Fruit fly (Drosophila melanogaster): ENCODE data around the gene SLIRP1.

The SLIRP1 gene

DNA sequence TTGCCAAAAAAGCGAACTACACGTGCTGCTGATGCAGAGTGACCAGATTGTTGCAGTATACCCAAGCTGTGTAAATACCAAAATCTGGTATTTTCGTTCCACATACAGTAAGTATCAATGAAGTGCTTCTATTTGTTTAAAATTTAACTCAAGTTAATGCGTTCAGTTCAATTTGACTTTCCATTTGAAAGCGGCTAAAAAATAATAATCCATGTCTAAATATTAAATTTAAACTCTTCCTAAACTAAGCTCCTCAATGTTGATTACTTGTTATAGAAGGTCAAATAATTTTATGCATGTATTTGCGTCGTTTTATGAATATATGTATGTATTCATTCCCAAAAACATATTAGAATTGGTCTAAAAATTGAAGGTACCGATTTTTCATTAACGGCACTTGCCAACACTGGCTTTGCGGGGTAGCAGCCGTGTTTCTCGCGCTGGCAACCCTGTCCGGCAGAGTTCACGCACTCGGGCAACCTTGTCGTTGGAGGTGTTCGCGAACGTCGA lies 30.8 kb upstream of the SLIRP1 start, which contains the start of the genes peng and sol (continued):
- TF ChIP-seq CG6813 (GFP tag; optimal IDR thresholded peaks at IDR 0.05) = peak; percentile 30
- peak; percentile 49 for TF ChIP-seq CG1233 (GFP tag; optimal IDR thresholded peaks at IDR 0.05)
- peak; percentile 55 for TF ChIP-seq CG10979 (tag; optimal IDR thresholded peaks at IDR 0.05)
- TF ChIP-seq row (GFP tag; IDR thresholded peaks at IDR 0.05) = peak; percentile 87
- peak; percentile 73 for TF ChIP-seq CG14441 (GFP tag; IDR thresholded peaks at IDR 0.05)
- TF ChIP-seq ab (GFP tag; optimal IDR thresholded peaks at IDR 0.05) = peak; percentile 15
- TF ChIP-seq unc-4 (GFP tag; IDR thresholded peaks at IDR 0.05; ENCODE audit: partially characterized antibody) = no peak
- TF ChIP-seq CG15011 (GFP tag; optimal IDR thresholded peaks at IDR 0.05) = no peak
- TF ChIP-seq Dp (GFP tag; optimal IDR thresholded peaks at IDR 0.05) = no peak
- peak; percentile 57 for TF ChIP-seq CG9609 (GFP tag; optimal IDR thresholded peaks at IDR 0.05)
- no peak for TF ChIP-seq kah (GFP tag; optimal IDR thresholded peaks at IDR 0.05)
- peak; percentile 44 for TF ChIP-seq Myb (GFP tag; optimal IDR thresholded peaks at IDR 0.05)
- no peak for TF ChIP-seq zf30C (GFP tag; optimal IDR thresholded peaks at IDR 0.05)
- peak; percentile 33 for TF ChIP-seq Dad (GFP tag; optimal IDR thresholded peaks at IDR 0.05)
- TF ChIP-seq tap (tag; optimal IDR thresholded peaks at IDR 0.05) = no peak
- TF ChIP-seq CG15073 (GFP tag; optimal IDR thresholded peaks at IDR 0.05) = no peak
- TF ChIP-seq E2f2 (GFP tag; IDR thresholded peaks at IDR 0.05) = peak; percentile 46
- TF ChIP-seq Mrtf (GFP tag; IDR thresholded peaks at IDR 0.05) = peak; percentile 52; the same call in 1 of the 3 replicates
- TF ChIP-seq CG9817 (tag; optimal IDR thresholded peaks at IDR 0.05) = peak; percentile 62
- no peak for TF ChIP-seq dan (GFP tag; IDR thresholded peaks at IDR 0.05)
- peak; percentile 0 for TF ChIP-seq CG17186 (GFP tag; optimal IDR thresholded peaks at IDR 0.05)
- no peak for TF ChIP-seq pros (GFP tag; optimal IDR thresholded peaks at IDR 0.05)
- TF ChIP-seq Dip3 (GFP tag; optimal IDR thresholded peaks at IDR 0.05) = peak; percentile 76
- TF ChIP-seq CG7963 (GFP tag; IDR thresholded peaks at IDR 0.05; ENCODE audit: partially characterized antibody) = no peak
- peak; percentile 44 for TF ChIP-seq BEAF-32 (GFP tag; optimal IDR thresholded peaks at IDR 0.05)
- TF ChIP-seq Adf1 (GFP tag; IDR thresholded peaks at IDR 0.05) = peak; percentile 13; the same call in 1 of the 2 replicates
- peak; percentile 69 for TF ChIP-seq NfI (GFP tag; optimal IDR thresholded peaks at IDR 0.05)
- no peak for TF ChIP-seq Dfd (GFP tag; optimal IDR thresholded peaks at IDR 0.05)
- TF ChIP-seq Optix (GFP tag; IDR thresholded peaks at IDR 0.05) = no peak
- peak; percentile 74 for TF ChIP-seq CG10209 (GFP tag; optimal IDR thresholded peaks at IDR 0.05)
- TF ChIP-seq aop (GFP tag; IDR thresholded peaks at IDR 0.05) = no peak
- peak; percentile 41; the same call in 1 of the 3 replicates for TF ChIP-seq zfh1 (GFP tag; IDR thresholded peaks at IDR 0.05)
- TF ChIP-seq ara (GFP tag; IDR thresholded peaks at IDR 0.05) = peak; percentile 48; the same call in 1 of the 2 replicates
- TF ChIP-seq HmgZ (tag; optimal IDR thresholded peaks at IDR 0.05) = peak; percentile 31
- peak; percentile 80 for TF ChIP-seq Max (GFP tag; optimal IDR thresholded peaks at IDR 0.05)
- TF ChIP-seq CG13296 (GFP tag; optimal IDR thresholded peaks at IDR 0.05) = peak; percentile 7
- peak; percentile 23; the same call in 1 of the 2 replicates for TF ChIP-seq CG4730 (GFP tag; IDR thresholded peaks at IDR 0.05)
- TF ChIP-seq Antp (GFP tag; optimal IDR thresholded peaks at IDR 0.05) = peak; percentile 78
- no peak for TF ChIP-seq bowl (GFP tag; IDR thresholded peaks at IDR 0.05)
- TF ChIP-seq CG18619 (GFP tag; optimal IDR thresholded peaks at IDR 0.05) = peak; percentile 57
- TF ChIP-seq CG17802 (tag; optimal IDR thresholded peaks at IDR 0.05) = no peak
- TF ChIP-seq CG4282 (GFP tag; optimal IDR thresholded peaks at IDR 0.05) = peak; percentile 34
- TF ChIP-seq Gsc (GFP tag; IDR thresholded peaks at IDR 0.05) = no peak
- peak; percentile 73 for TF ChIP-seq vvl (GFP tag; IDR thresholded peaks at IDR 0.05)
- peak; percentile 45 for TF ChIP-seq nerfin-1 (tag; optimal IDR thresholded peaks at IDR 0.05)
- TF ChIP-seq rib (GFP tag; IDR thresholded peaks at IDR 0.05) = peak; percentile 42; the same call in 1 of the 2 replicates
- TF ChIP-seq ro (GFP tag; IDR thresholded peaks at IDR 0.05) = no peak
- TF ChIP-seq NK7.1 (GFP tag; optimal IDR thresholded peaks at IDR 0.05) = peak; percentile 32
- TF ChIP-seq slbo (GFP tag; IDR thresholded peaks at IDR 0.05) = peak; percentile 76
- TF ChIP-seq CrebB (tag; optimal IDR thresholded peaks at IDR 0.05) = no peak
- no peak for TF ChIP-seq cg (GFP tag; optimal IDR thresholded peaks at IDR 0.05)

All from whole organism, embryonic.